Worm (Caenorhabditis elegans) whole organism, early embryonic: Measurements from ENCODE around the gene npl-4.1.

ENCODE experiments used
- ama-1 ChIP-seq: fragments of 150-350 bp; optimal IDR thresholded peaks from 2 replicates; lab custom pipeline; 2014
- ceh-36 ChIP-seq: sonication (generic microtip); optimal IDR thresholded peaks from 2 replicates; lab custom pipeline; 2016; ENCODE audit warnings: missing genetic modification characterization, inconsistent platforms, missing compliant biosample characterization
- ets-7 ChIP-seq: sonication (generic microtip); optimal IDR thresholded peaks from 2 replicates; lab custom pipeline; 2016; ENCODE audit warnings: missing genotype, missing genetic modification characterization, missing compliant biosample characterization
- hnd-1 ChIP-seq: sonication (generic microtip); optimal IDR thresholded peaks from 2 replicates; lab custom pipeline; 2016; ENCODE audit warnings: missing genetic modification characterization, missing compliant biosample characterization
- pes-1 ChIP-seq: fragments of 200-800 bp; sonication (Bioruptor generic); IDR thresholded peaks from 2 replicates; pipeline ENCODE4 v1.3.6; 2022; ENCODE audit warnings: missing genetic modification reagents, missing genetic modification characterization, missing compliant biosample characterization
- sea-1 ChIP-seq: fragments of 200-800 bp; sonication (Bioruptor generic); conservative IDR thresholded peaks from 2 replicates; pipeline ENCODE4 v1.3.6; 2022; ENCODE audit warnings: missing genetic modification characterization, missing compliant biosample characterization

DNA sequence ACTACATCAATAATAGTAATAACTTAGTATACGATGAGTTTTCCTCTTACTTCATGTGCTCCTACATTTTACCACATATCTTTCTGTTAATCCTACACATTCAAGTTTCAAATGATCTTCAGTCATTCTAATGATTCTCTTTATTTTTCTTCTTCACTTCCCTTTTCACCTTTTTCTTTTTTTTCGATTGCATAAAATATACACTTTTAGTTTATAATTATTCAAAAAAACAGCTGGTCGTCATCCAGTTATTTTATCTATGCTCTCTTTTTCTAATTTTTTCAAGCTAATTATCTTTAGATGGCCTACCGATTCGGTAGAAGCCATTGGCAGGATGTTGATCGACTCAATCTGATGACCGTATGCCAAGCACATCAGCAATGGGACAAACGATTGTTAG is 23.1 kb downstream of the npl-4.1 start, which contains the start of gene F59E12.1:
- TF ChIP-seq ama-1 (lab: Kevin White, UChicago) (no peak), pes-1 (GFP tag; lab: Robert Waterston, UW) (no peak), ceh-36 (no peak), hnd-1 (tag; lab: Kevin White, UChicago) (no peak), ets-7 (tag; lab: Kevin White, UChicago) (no peak), sea-1 (GFP tag; lab: Robert Waterston, UW) (no peak)
